Fruit fly (Drosophila melanogaster) S2 (cell line): ENCODE data around the gene fz2.

ENCODE experiments used
- CG8478 ChIP-seq: fragments of >200 bp; optimal IDR thresholded peaks from 2 replicates; lab custom pipeline; 2018
- CTCF ChIP-seq, 2 experiments: fragments of >200 bp; optimal IDR thresholded peaks; 2 replicates each; lab custom pipeline; 2018

DNA sequence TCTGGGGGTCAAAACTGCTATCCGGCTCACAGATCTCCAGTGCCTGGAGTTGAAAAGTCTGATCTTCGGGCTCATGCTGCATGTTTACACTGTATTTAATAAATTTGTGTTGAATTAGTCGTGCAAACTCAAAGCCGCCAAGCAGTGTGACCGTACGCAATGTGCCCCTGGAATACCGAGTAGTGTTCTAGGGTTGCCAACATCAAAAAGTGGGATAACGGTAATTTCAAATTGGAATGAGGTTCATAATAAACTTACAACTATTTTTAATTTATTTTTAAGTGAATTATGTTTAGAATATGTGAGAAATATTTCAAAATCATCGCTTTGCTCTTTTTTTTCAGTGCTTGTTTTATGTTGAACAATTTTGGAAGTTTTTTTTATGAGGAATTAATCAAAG, 135.0 kb downstream of the fz2 start, which contains the start of gene Gem2:
- no peak for TF ChIP-seq CG8478 (lab: Kevin White, UChicago)
- no peak for TF ChIP-seq CTCF (optimal IDR thresholded peaks at IDR 0.05; lab: Kevin White, UChicago)
